Worm (Caenorhabditis elegans) whole organism, late embryonic: ENCODE data around the gene pcf-11.

Experiments
- C08G9.2 ChIP-seq: sonication (generic microtip); optimal IDR thresholded peaks from 2 replicates; lab custom pipeline; 2016; ENCODE audit warnings: mild to moderate bottlenecking, missing genetic modification characterization, moderate library complexity, missing compliant biosample characterization
- K02D7.2 ChIP-seq: sonication (generic microtip); optimal IDR thresholded peaks from 2 replicates; lab custom pipeline; 2017; ENCODE audit warnings: mild to moderate bottlenecking, missing genetic modification characterization, missing compliant biosample characterization
- K09A11.1 ChIP-seq: sonication (generic microtip); optimal IDR thresholded peaks from 2 replicates; lab custom pipeline; 2017; ENCODE audit warnings: antibody characterized with exemption, mild to moderate bottlenecking, missing genetic modification characterization, missing compliant biosample characterization; ENCODE audit not compliant: insufficient read depth
- ahr-1 ChIP-seq: sonication (generic microtip); optimal IDR thresholded peaks from 2 replicates; lab custom pipeline; 2016; ENCODE audit warnings: missing genetic modification characterization, missing compliant biosample characterization
- ama-1 ChIP-seq: fragments of 150-350 bp; optimal IDR thresholded peaks from 2 replicates; lab custom pipeline; 2014
- ceh-14 ChIP-seq: sonication (generic microtip); optimal IDR thresholded peaks from 2 replicates; lab custom pipeline; 2016; ENCODE audit warnings: missing genotype, missing genetic modification characterization, missing compliant biosample characterization
- ceh-18 ChIP-seq: sonication (generic microtip); optimal IDR thresholded peaks from 2 replicates; lab custom pipeline; 2016; ENCODE audit warnings: missing genetic modification characterization, missing compliant biosample characterization
- ceh-2 ChIP-seq: sonication (generic microtip); optimal IDR thresholded peaks from 2 replicates; lab custom pipeline; 2016; ENCODE audit warnings: missing genotype, missing genetic modification characterization, missing compliant biosample characterization
- ceh-30 ChIP-seq: fragments of 150-350 bp; optimal IDR thresholded peaks from 2 replicates; lab custom pipeline; 2014; ENCODE audit warnings: missing biosample characterization, missing genetic modification characterization
- ceh-45 ChIP-seq: fragments of 200-800 bp; sonication (Bioruptor generic); IDR thresholded peaks from 2 replicates; pipeline ENCODE4 v1.3.6; 2022; ENCODE audit warnings: missing genetic modification reagents, missing genetic modification characterization, missing compliant biosample characterization
- ceh-48 ChIP-seq: sonication (generic microtip); optimal IDR thresholded peaks from 2 replicates; lab custom pipeline; 2016; ENCODE audit warnings: missing genetic modification characterization, inconsistent platforms, missing compliant biosample characterization
- ceh-9 ChIP-seq: sonication (generic microtip); optimal IDR thresholded peaks from 2 replicates; lab custom pipeline; 2016; ENCODE audit warnings: mild to moderate bottlenecking, missing genetic modification characterization, inconsistent platforms, missing compliant biosample characterization
- dmd-4 ChIP-seq: sonication (generic microtip); optimal IDR thresholded peaks from 2 replicates; lab custom pipeline; 2016; ENCODE audit warnings: borderline replicate concordance, missing genetic modification characterization, missing compliant biosample characterization
- dve-1 ChIP-seq: sonication (generic microtip); optimal IDR thresholded peaks from 2 replicates; lab custom pipeline; 2017; ENCODE audit warnings: antibody characterized with exemption, mild to moderate bottlenecking, missing genetic modification characterization, missing compliant biosample characterization
- elt-4 ChIP-seq: sonication (generic microtip); optimal IDR thresholded peaks from 2 replicates; lab custom pipeline; 2016; ENCODE audit warnings: missing genetic modification characterization, missing compliant biosample characterization
- ets-4 ChIP-seq: sonication (generic microtip); optimal IDR thresholded peaks from 2 replicates; lab custom pipeline; 2016; ENCODE audit warnings: missing genetic modification characterization, missing compliant biosample characterization
- eyg-1 ChIP-seq: sonication (generic microtip); optimal IDR thresholded peaks from 2 replicates; lab custom pipeline; 2016; ENCODE audit warnings: missing genotype, missing genetic modification characterization, missing compliant biosample characterization
- fax-1 ChIP-seq: sonication (generic microtip); optimal IDR thresholded peaks from 2 replicates; lab custom pipeline; 2016; ENCODE audit warnings: missing genotype, missing genetic modification characterization, missing compliant biosample characterization
- fkh-10 ChIP-seq: fragments of 150-350 bp; optimal IDR thresholded peaks from 2 replicates; lab custom pipeline; 2014; ENCODE audit warnings: missing biosample characterization, missing genetic modification reagents, missing genetic modification characterization
- fkh-6 ChIP-seq: sonication (generic microtip); optimal IDR thresholded peaks from 2 replicates; lab custom pipeline; 2016; ENCODE audit warnings: missing genetic modification characterization, missing compliant biosample characterization
- gmeb-2 ChIP-seq: sonication (generic microtip); optimal IDR thresholded peaks from 2 replicates; lab custom pipeline; 2016; ENCODE audit warnings: missing genetic modification characterization, inconsistent platforms, missing compliant biosample characterization
- hlh-13 ChIP-seq: fragments of 200-800 bp; sonication (Bioruptor generic); optimal IDR thresholded peaks from 2 replicates; lab custom pipeline; 2018; ENCODE audit warnings: mild to moderate bottlenecking, missing genetic modification characterization, missing compliant biosample characterization
- hlh-15 ChIP-seq: sonication (generic microtip); optimal IDR thresholded peaks from 2 replicates; lab custom pipeline; 2016; ENCODE audit warnings: missing genetic modification characterization, missing compliant biosample characterization
- hlh-8 ChIP-seq: sonication (generic microtip); optimal IDR thresholded peaks from 2 replicates; lab custom pipeline; 2016; ENCODE audit warnings: missing genotype, missing genetic modification characterization, missing compliant biosample characterization
- lim-6 ChIP-seq: sonication (generic microtip); optimal IDR thresholded peaks from 2 replicates; lab custom pipeline; 2016; ENCODE audit warnings: missing genetic modification characterization, missing compliant biosample characterization
- mec-3 ChIP-seq: sonication (generic microtip); optimal IDR thresholded peaks from 2 replicates; lab custom pipeline; 2016; ENCODE audit warnings: borderline replicate concordance, missing genetic modification characterization, missing compliant biosample characterization
- nfya-1 ChIP-seq: sonication (generic microtip); optimal IDR thresholded peaks from 2 replicates; lab custom pipeline; 2017; ENCODE audit warnings: missing genetic modification characterization, mild to moderate bottlenecking, missing compliant biosample characterization, antibody characterized with exemption, moderate library complexity
- nhr-11 ChIP-seq: fragments of 150-350 bp; optimal IDR thresholded peaks from 2 replicates; lab custom pipeline; 2014; ENCODE audit warnings: missing biosample characterization, missing genetic modification characterization
- nhr-232 ChIP-seq: sonication (generic microtip); optimal IDR thresholded peaks from 2 replicates; lab custom pipeline; 2016; ENCODE audit warnings: missing genetic modification characterization, missing compliant biosample characterization
- npax-4 ChIP-seq: sonication (generic microtip); optimal IDR thresholded peaks from 2 replicates; lab custom pipeline; 2016; ENCODE audit warnings: missing genetic modification characterization, missing compliant biosample characterization
- odd-2 ChIP-seq: sonication (generic microtip); optimal IDR thresholded peaks from 2 replicates; lab custom pipeline; 2017; ENCODE audit warnings: antibody characterized with exemption, mild to moderate bottlenecking, missing genetic modification characterization, missing compliant biosample characterization
- pag-3 ChIP-seq: sonication (generic microtip); optimal IDR thresholded peaks from 2 replicates; lab custom pipeline; 2016; ENCODE audit warnings: missing compliant biosample characterization, missing genetic modification characterization, borderline replicate concordance
- pat-9 ChIP-seq: fragments of 200-800 bp; sonication (Bioruptor generic); optimal IDR thresholded peaks from 2 replicates; lab custom pipeline; 2018; ENCODE audit warnings: mild to moderate bottlenecking, missing genetic modification characterization, moderate library complexity, missing compliant biosample characterization
- pha-4 ChIP-seq: fragments of 150-350 bp; optimal IDR thresholded peaks from 2 replicates; lab custom pipeline; 2018; ENCODE audit warnings: missing biosample characterization, missing genetic modification reagents, missing genetic modification characterization
- pqm-1 ChIP-seq: sonication (generic microtip); optimal IDR thresholded peaks from 2 replicates; lab custom pipeline; 2016; ENCODE audit warnings: missing genetic modification characterization, missing compliant biosample characterization
- ref-2 ChIP-seq: sonication (generic microtip); optimal IDR thresholded peaks from 2 replicates; lab custom pipeline; 2016; ENCODE audit warnings: missing genetic modification characterization, missing compliant biosample characterization
- sdc-2 ChIP-seq: sonication (generic microtip); optimal IDR thresholded peaks from 2 replicates; lab custom pipeline; 2016; ENCODE audit warnings: missing genotype, missing genetic modification characterization, missing compliant biosample characterization
- sox-4 ChIP-seq: sonication (generic microtip); optimal IDR thresholded peaks from 2 replicates; lab custom pipeline; 2017; ENCODE audit warnings: mild to moderate bottlenecking, missing genetic modification characterization, inconsistent platforms, missing compliant biosample characterization
- tbx-2 ChIP-seq: sonication (generic microtip); optimal IDR thresholded peaks from 2 replicates; lab custom pipeline; 2016; ENCODE audit warnings: missing genetic modification characterization, missing compliant biosample characterization
- ttx-3 ChIP-seq: sonication (generic microtip); optimal IDR thresholded peaks from 2 replicates; lab custom pipeline; 2016; ENCODE audit warnings: missing genetic modification reagents, missing genetic modification characterization, missing compliant biosample characterization
- unc-55 ChIP-seq: sonication (generic microtip); optimal IDR thresholded peaks from 2 replicates; lab custom pipeline; 2017; ENCODE audit warnings: missing biosample characterization, missing genetic modification reagents, missing genetic modification characterization
- unc-86 ChIP-seq: sonication (generic microtip); optimal IDR thresholded peaks from 2 replicates; lab custom pipeline; 2016; ENCODE audit warnings: missing genetic modification characterization, missing compliant biosample characterization
- ztf-16 ChIP-seq: sonication (generic microtip); optimal IDR thresholded peaks from 2 replicates; lab custom pipeline; 2017; ENCODE audit warnings: missing genetic modification characterization, missing compliant biosample characterization

pcf-11 gene

DNA sequence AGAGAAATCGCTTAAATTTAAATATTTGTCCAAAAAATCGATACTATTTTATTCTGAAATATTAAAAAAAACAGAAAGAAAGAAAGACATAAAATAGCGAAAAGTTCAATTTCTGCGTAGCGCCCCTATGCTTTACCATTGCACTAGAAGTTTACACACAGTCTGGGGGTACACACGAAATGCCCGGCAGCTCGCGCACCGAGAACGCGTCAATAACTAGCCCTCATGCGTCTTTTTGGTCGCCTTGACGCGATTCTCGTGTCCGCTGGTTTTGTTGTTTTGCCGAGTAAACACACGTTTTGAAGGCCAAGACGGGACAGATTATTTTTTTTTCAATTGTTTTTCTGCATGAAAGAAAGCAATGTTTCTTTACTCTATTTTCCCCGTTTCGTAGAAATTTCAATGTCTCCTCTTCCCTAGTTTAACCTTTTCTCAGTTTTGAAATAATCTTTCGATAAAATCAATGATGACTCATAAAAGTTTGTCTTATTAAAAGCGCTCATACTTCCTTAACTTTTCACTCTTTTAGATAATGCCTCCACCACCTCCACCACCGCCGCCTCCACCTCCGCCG is 6.5 kb upstream of the pcf-11 start, which contains the start of gene wip-1 (continued):
- TF ChIP-seq ets-4 (tag; lab: Kevin White, UChicago): peak; percentile 98
- TF ChIP-seq pag-3 (tag; lab: Kevin White, UChicago): no peak
- peak; percentile 59 for TF ChIP-seq nhr-232
- TF ChIP-seq K09A11.1 (tag; lab: Kevin White, UChicago): peak; percentile 80
- TF ChIP-seq pat-9 (tag; lab: Kevin White, UChicago): peak; percentile 85
- peak; percentile 58 for TF ChIP-seq fax-1 (tag; lab: Kevin White, UChicago)
- peak; percentile 77 for TF ChIP-seq ceh-30 (tag; lab: Kevin White, UChicago)
- peak; percentile 40 for TF ChIP-seq eyg-1 (tag; lab: Kevin White, UChicago)
- TF ChIP-seq sox-4 (tag; lab: Kevin White, UChicago): peak; percentile 31
- peak; percentile 60 for TF ChIP-seq fkh-6 (tag; lab: Kevin White, UChicago)
- peak; percentile 65 for TF ChIP-seq unc-55 (GFP tag; lab: Kevin White, UChicago)
- no peak for TF ChIP-seq fkh-10 (GFP tag; lab: Kevin White, UChicago)
- 0 out of 2 replicates have a peak, but pooled peaks have one; percentile 36 for TF ChIP-seq ceh-45 (GFP tag; lab: Robert Waterston, UW)
- peak; percentile 2 for TF ChIP-seq hlh-15
- peak; percentile 96 for TF ChIP-seq dve-1 (tag; lab: Kevin White, UChicago)
- TF ChIP-seq nhr-11: no peak
- TF ChIP-seq mec-3: no peak
- no peak for TF ChIP-seq K02D7.2 (tag; lab: Kevin White, UChicago)
- TF ChIP-seq lim-6 (tag; lab: Kevin White, UChicago): peak; percentile 5
- peak; percentile 96 for TF ChIP-seq ceh-18
- peak; percentile 37 for TF ChIP-seq gmeb-2 (tag; lab: Kevin White, UChicago)

DNA sequence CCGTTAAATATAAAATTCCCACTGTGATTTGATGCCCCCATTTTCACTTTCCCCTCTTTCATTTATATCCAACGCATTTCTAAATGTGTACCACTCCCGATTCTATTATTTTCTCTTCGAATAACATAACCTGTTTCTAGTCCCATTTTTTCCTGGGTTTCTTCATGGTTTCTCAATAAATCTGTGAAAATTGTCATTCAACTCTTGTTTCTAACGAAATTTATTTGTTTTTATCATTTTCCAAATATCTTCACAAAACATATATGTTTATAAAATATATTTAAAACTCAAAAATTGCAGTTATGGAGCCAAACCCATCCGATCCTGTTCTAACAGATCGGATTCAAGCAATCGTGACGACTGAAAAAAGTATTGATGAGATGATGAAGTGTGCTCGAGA is 3.8 kb upstream of the pcf-11 start, which contains the start of gene mdt-11:
mdt-11 (plus strand) TSS at position 301 of the 400 bp plus-strand sequence.
- TF ChIP-seq ttx-3 (tag; lab: Kevin White, UChicago) (no peak), elt-4 (tag; lab: Kevin White, UChicago) (no peak), hlh-15 (no peak), ceh-48 (no peak), C08G9.2 (tag; lab: Kevin White, UChicago) (no peak), unc-55 (GFP tag; lab: Kevin White, UChicago) (no peak), odd-2 (tag; lab: Kevin White, UChicago) (no peak), eyg-1 (tag; lab: Kevin White, UChicago) (no peak), sdc-2 (tag; lab: Kevin White, UChicago) (no peak), hlh-13 (no peak), pha-4 (tag; lab: Kevin White, UChicago) (no peak), fkh-10 (GFP tag; lab: Kevin White, UChicago) (no peak), nhr-232 (no peak), pat-9 (tag; lab: Kevin White, UChicago) (no peak), nfya-1 (tag; lab: Kevin White, UChicago) (no peak), ceh-45 (GFP tag; lab: Robert Waterston, UW) (no peak), ztf-16 (tag; lab: Kevin White, UChicago) (no peak), pag-3 (tag; lab: Kevin White, UChicago) (no peak)

DNA sequence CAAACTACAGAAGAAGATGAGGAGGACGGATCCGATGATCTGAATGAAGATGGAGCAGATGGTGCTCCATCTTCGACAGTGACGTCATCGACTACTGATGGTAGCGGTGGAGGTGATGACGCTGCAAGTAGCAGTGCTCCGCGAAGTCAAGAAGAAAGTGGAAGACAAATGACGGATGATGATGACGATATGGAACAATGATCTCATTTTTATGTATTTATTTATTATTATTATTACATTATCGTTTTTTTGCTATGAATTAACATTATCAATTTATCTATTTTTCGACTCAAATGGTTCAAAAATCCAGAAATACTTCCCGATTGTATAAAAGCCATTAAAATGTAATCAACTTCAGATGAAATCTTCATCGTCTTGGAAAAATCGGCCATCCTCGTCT is 3.0 kb upstream of the pcf-11 start, which contains the start of gene R144.3:
R144.3 (plus strand) TSS at position 301 of the 400 bp plus-strand sequence.
- no peak for TF ChIP-seq ceh-2 (tag; lab: Kevin White, UChicago)

DNA sequence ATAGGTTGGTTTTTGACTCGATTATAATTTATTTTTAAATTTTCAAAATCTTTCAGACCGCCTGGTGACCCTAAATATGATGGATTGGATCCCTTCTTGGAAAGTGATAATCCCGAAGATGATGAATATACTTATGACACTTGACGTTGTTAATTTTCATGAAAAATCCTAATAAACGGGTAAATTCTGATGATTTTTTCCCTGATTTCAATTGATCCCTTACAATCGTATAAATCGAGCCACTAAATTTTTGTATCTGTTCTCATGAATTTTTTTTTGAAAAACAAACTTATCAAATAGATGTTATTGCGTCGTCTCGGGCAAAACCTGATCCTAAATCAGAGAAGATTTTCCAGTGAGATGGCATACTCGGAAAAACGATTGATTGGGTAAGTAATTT is 1.8 kb upstream of the pcf-11 start, which contains the start of gene R144.13:
R144.13 (plus strand) TSS at position 301 of the 400 bp plus-strand sequence.
- no peak for TF ChIP-seq ceh-14 (tag; lab: Kevin White, UChicago)
- TF ChIP-seq tbx-2 (tag; lab: Kevin White, UChicago): no peak
- TF ChIP-seq npax-4 (tag; lab: Kevin White, UChicago): no peak
- no peak for TF ChIP-seq fax-1 (tag; lab: Kevin White, UChicago)
- TF ChIP-seq pha-4 (tag; lab: Kevin White, UChicago): no peak
- no peak for TF ChIP-seq ama-1
- no peak for TF ChIP-seq hlh-15
- TF ChIP-seq hlh-8 (tag; lab: Kevin White, UChicago): no peak
- no peak for TF ChIP-seq unc-86
- TF ChIP-seq ahr-1: no peak
- no peak for TF ChIP-seq nhr-232
- TF ChIP-seq odd-2 (tag; lab: Kevin White, UChicago): no peak
- no peak for TF ChIP-seq pag-3 (tag; lab: Kevin White, UChicago)
- TF ChIP-seq elt-4 (tag; lab: Kevin White, UChicago): no peak
- no peak for TF ChIP-seq pqm-1
- no peak for TF ChIP-seq dmd-4 (tag; lab: Kevin White, UChicago)
- TF ChIP-seq ceh-45 (GFP tag; lab: Robert Waterston, UW): no peak
- no peak for TF ChIP-seq ceh-9 (tag; lab: Kevin White, UChicago)
- TF ChIP-seq ref-2: no peak
- TF ChIP-seq gmeb-2 (tag; lab: Kevin White, UChicago): no peak
- TF ChIP-seq, all 69 proteins: peak for 0
